Worm (Caenorhabditis elegans): ENCODE measurements around the gene F14F9.2.

Gene F14F9.2

DNA sequence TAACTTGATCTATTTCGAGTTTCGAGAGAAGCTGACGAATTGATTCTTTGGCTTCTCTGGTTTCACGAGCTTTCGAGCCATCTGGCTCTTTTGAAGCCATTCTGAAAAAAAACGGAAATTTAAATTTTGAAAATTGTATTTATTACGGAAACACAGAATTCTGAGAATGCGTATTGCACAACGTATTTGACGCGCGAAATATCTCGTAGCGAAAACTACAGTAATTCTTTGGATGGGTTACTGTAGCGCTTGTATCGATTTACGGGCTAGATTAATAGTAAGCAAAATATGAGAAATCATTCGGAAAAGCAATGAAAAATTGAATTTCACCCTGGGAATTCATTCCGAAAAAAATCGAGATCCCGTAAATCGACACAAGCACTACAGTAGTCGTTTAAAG, 31.0 kb upstream of the F14F9.2 start, which contains the start of gene C04F5.8:
TSS of gene C04F5.8 (minus strand) at position 101 of the 400 bp plus-strand sequence.
- no peak for TF ChIP-seq nhr-25 (tag; optimal IDR thresholded peaks at IDR 0.05)
- TF ChIP-seq ZK546.5 (tag; optimal IDR thresholded peaks at IDR 0.05) = no peak
- TF ChIP-seq ztf-4 (tag; optimal IDR thresholded peaks at IDR 0.05) = no peak
- no peak for TF ChIP-seq nhr-12 (tag; optimal IDR thresholded peaks at IDR 0.05)
- TF ChIP-seq lin-11 (tag; optimal IDR thresholded peaks at IDR 0.05) = no peak
- no peak for TF ChIP-seq unc-62 (GFP tag; optimal IDR thresholded peaks at IDR 0.05)
- TF ChIP-seq F13H6.1 (tag; optimal IDR thresholded peaks at IDR 0.05) = no peak
- TF ChIP-seq R02D3.7 (tag; optimal IDR thresholded peaks at IDR 0.05) = no peak
- no peak for TF ChIP-seq nhr-21 (tag; optimal IDR thresholded peaks at IDR 0.05)
- TF ChIP-seq crh-2 (tag; optimal IDR thresholded peaks at IDR 0.05) = no peak
- no peak for TF ChIP-seq lsy-2 (tag; optimal IDR thresholded peaks at IDR 0.05)
- no peak for TF ChIP-seq nhr-10 (tag; optimal IDR thresholded peaks at IDR 0.05)
- TF ChIP-seq sma-3 (GFP tag; optimal IDR thresholded peaks at IDR 0.05) = no peak
- TF ChIP-seq skn-1 (tag; optimal IDR thresholded peaks at IDR 0.05) = no peak
- TF ChIP-seq mdl-1 (tag; optimal IDR thresholded peaks at IDR 0.05) = no peak
- no peak for TF ChIP-seq zag-1 (tag; optimal IDR thresholded peaks at IDR 0.05)
- TF ChIP-seq dmd-4 (tag; optimal IDR thresholded peaks at IDR 0.05) = no peak

- no peak for TF ChIP-seq unc-62 (GFP tag; optimal IDR thresholded peaks at IDR 0.05)
- TF ChIP-seq lin-11 (tag; optimal IDR thresholded peaks at IDR 0.05) = no peak
- no peak for TF ChIP-seq snpc-4 (tag; optimal IDR thresholded peaks at IDR 0.05)
- no peak for TF ChIP-seq ama-1 (optimal IDR thresholded peaks at IDR 0.05)
- TF ChIP-seq dmd-4 (tag; optimal IDR thresholded peaks at IDR 0.05) = no peak
- TF ChIP-seq mab-5 (tag; optimal IDR thresholded peaks at IDR 0.05) = no peak
- TF ChIP-seq peb-1 (tag; optimal IDR thresholded peaks at IDR 0.05) = no peak
- no peak for TF ChIP-seq nhr-10 (tag; optimal IDR thresholded peaks at IDR 0.05)
- no peak for TF ChIP-seq C34F6.9 (tag; optimal IDR thresholded peaks at IDR 0.05)
- no peak for TF ChIP-seq R02D3.7 (tag; optimal IDR thresholded peaks at IDR 0.05)
- TF ChIP-seq alr-1 (tag; optimal IDR thresholded peaks at IDR 0.05) = no peak
- no peak for TF ChIP-seq mdl-1 (tag; optimal IDR thresholded peaks at IDR 0.05)
- no peak for TF ChIP-seq lin-39 (tag; optimal IDR thresholded peaks at IDR 0.05)
- TF ChIP-seq nhr-12 (tag; optimal IDR thresholded peaks at IDR 0.05) = no peak
- no peak for TF ChIP-seq nhr-11 (tag; optimal IDR thresholded peaks at IDR 0.05)
- TF ChIP-seq ZK546.5 (tag; optimal IDR thresholded peaks at IDR 0.05) = no peak
- no peak for TF ChIP-seq F13H6.1 (tag; optimal IDR thresholded peaks at IDR 0.05)
- TF ChIP-seq nhr-237 (tag; optimal IDR thresholded peaks at IDR 0.05) = no peak
- TF ChIP-seq ztf-1 (GFP tag; conservative IDR thresholded peaks at IDR 0.05) = no peak
- TF ChIP-seq sem-4 (tag; optimal IDR thresholded peaks at IDR 0.05) = no peak
These were observed 25.5 kb upstream of the F14F9.2 start, which contains the start of gene C04F5.9 for ce11 chrV:5119109-5119508. Gene C04F5.9 (minus strand): TSS chrV:5119209.

ce11 chrV:5119679-5120078, 25.0 kb upstream of the F14F9.2 start, which contains the start of gene sid-1:
Gene sid-1 (plus strand): TSS chrV:5119970.
- TF ChIP-seq fos-1 (tag; optimal IDR thresholded peaks at IDR 0.05) (peak; percentile 80), sem-4 (tag; optimal IDR thresholded peaks at IDR 0.05) (no peak)

DNA sequence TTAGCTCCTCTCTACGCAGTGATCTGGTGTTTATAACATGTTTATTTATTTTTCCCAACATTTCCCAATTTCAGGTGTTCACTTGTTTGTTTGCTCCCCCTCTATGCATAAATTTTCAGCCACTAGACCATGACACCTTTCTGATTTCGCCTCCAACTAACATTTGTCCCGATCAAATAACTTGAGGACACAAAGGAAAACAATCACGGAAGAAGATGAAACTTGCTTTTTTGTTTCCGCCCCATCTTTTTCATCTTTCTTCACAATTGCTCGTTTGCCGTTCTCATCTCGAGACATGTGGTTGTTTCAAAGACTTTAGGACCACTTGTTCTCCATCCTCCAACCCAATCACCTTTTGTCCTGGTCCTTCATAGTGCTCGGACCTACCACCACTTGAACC, 17.8 kb upstream of the F14F9.2 start, which contains the start of gene F14F9.5:
TSS of gene F14F9.5 (plus strand) at position 301 of the 400 bp plus-strand sequence.
- TF ChIP-seq ztf-1 (GFP tag; conservative IDR thresholded peaks at IDR 0.05) = no peak
- no peak for TF ChIP-seq C34F6.9 (tag; optimal IDR thresholded peaks at IDR 0.05)
- no peak for TF ChIP-seq mdl-1 (tag; optimal IDR thresholded peaks at IDR 0.05)
- TF ChIP-seq F13H6.1 (tag; optimal IDR thresholded peaks at IDR 0.05) = no peak
- no peak for TF ChIP-seq gmeb-1 (tag; optimal IDR thresholded peaks at IDR 0.05)
- TF ChIP-seq egl-27 (tag; optimal IDR thresholded peaks at IDR 0.05) = no peak
- no peak for TF ChIP-seq unc-62 (GFP tag; optimal IDR thresholded peaks at IDR 0.05)
- no peak for TF ChIP-seq nhr-10 (tag; optimal IDR thresholded peaks at IDR 0.05)
- no peak for TF ChIP-seq sma-9 (GFP tag; optimal IDR thresholded peaks at IDR 0.05)
- TF ChIP-seq sma-9 (tag; optimal IDR thresholded peaks at IDR 0.05) = no peak
- TF ChIP-seq lin-11 (tag; optimal IDR thresholded peaks at IDR 0.05) = no peak
- TF ChIP-seq mab-5 (tag; optimal IDR thresholded peaks at IDR 0.05) = no peak
- no peak for TF ChIP-seq ztf-4 (tag; optimal IDR thresholded peaks at IDR 0.05)
- TF ChIP-seq nhr-21 (tag; optimal IDR thresholded peaks at IDR 0.05) = no peak
- no peak for TF ChIP-seq nhr-11 (tag; optimal IDR thresholded peaks at IDR 0.05)
- no peak for TF ChIP-seq ZK546.5 (tag; optimal IDR thresholded peaks at IDR 0.05)
- no peak for TF ChIP-seq ceh-82 (tag; optimal IDR thresholded peaks at IDR 0.05)
- TF ChIP-seq lin-39 (tag; optimal IDR thresholded peaks at IDR 0.05) = no peak
- TF ChIP-seq nhr-6 (tag; optimal IDR thresholded peaks at IDR 0.05) = no peak
- TF ChIP-seq aly-2 (tag; optimal IDR thresholded peaks at IDR 0.05) = no peak
- TF ChIP-seq lin-13 (GFP tag; optimal IDR thresholded peaks at IDR 0.05) = no peak
